Worm (Caenorhabditis elegans) whole organism, young adult: ENCODE results near the gene dgk-2.

Experiments used
- B0261.1 ChIP-seq: sonication (generic microtip); optimal IDR thresholded peaks from 2 replicates; lab custom pipeline; 2016; ENCODE audit warnings: mild to moderate bottlenecking, missing genetic modification characterization, moderate library complexity, missing compliant biosample characterization
- D2030.7 ChIP-seq: fragments of 200-800 bp; sonication (Bioruptor generic); IDR thresholded peaks from 2 replicates; pipeline ENCODE4 v1.3.6; 2022; ENCODE audit warnings: missing genetic modification reagents, missing genetic modification characterization, missing compliant biosample characterization
- F39B2.1 ChIP-seq: fragments of 200-800 bp; sonication (Bioruptor generic); IDR thresholded peaks from 2 replicates; pipeline ENCODE4 v1.3.6; 2022; ENCODE audit warnings: missing genetic modification reagents, missing genetic modification characterization, missing compliant biosample characterization
- F52B5.7 ChIP-seq: sonication (generic microtip); optimal IDR thresholded peaks from 2 replicates; lab custom pipeline; 2016; ENCODE audit warnings: mild to moderate bottlenecking, missing genetic modification characterization, missing compliant biosample characterization
- Y95B8A.8 ChIP-seq: fragments of 200-800 bp; sonication (Bioruptor generic); IDR thresholded peaks from 2 replicates; pipeline ENCODE4 v1.3.6; 2022; ENCODE audit warnings: missing genetic modification reagents, missing genetic modification characterization, missing compliant biosample characterization
- chd-7 ChIP-seq: sonication (generic microtip); optimal IDR thresholded peaks from 2 replicates; lab custom pipeline; 2016; ENCODE audit warnings: mild to moderate bottlenecking, missing genetic modification characterization, moderate library complexity, missing compliant biosample characterization
- dpl-1 ChIP-seq: fragments of 150-350 bp; optimal IDR thresholded peaks from 2 replicates; lab custom pipeline; 2014; ENCODE audit warnings: missing biosample characterization, missing genetic modification reagents, missing genetic modification characterization
- efl-1 ChIP-seq: fragments of 150-350 bp; optimal IDR thresholded peaks from 2 replicates; lab custom pipeline; 2014; ENCODE audit warnings: missing biosample characterization, missing genetic modification reagents, missing genetic modification characterization
- nhr-179 ChIP-seq: sonication (generic microtip); optimal IDR thresholded peaks from 2 replicates; lab custom pipeline; 2016; ENCODE audit warnings: mild to moderate bottlenecking, missing genetic modification characterization, missing compliant biosample characterization
- nhr-27 ChIP-seq: fragments of 200-800 bp; sonication (Bioruptor generic); optimal IDR thresholded peaks from 2 replicates; lab custom pipeline; 2018; ENCODE audit warnings: mild to moderate bottlenecking, missing genetic modification characterization, moderate library complexity, missing compliant biosample characterization
- unc-62 ChIP-seq: fragments of 150-350 bp; optimal IDR thresholded peaks from 2 replicates; lab custom pipeline; 2014; ENCODE audit warnings: missing biosample characterization, missing genetic modification reagents, missing genetic modification characterization

- TF ChIP-seq dpl-1 (GFP tag; lab: Kevin White, UChicago) (no peak), B0261.1 (tag; lab: Kevin White, UChicago) (no peak), unc-62 (GFP tag; lab: Kevin White, UChicago) (no peak), nhr-27 (no peak), F39B2.1 (GFP tag; lab: Robert Waterston, UW) (no peak), Y95B8A.8 (GFP tag; lab: Robert Waterston, UW) (no peak), nhr-179 (tag; lab: Kevin White, UChicago) (no peak), D2030.7 (GFP tag; lab: Robert Waterston, UW) (no peak), efl-1 (GFP tag; lab: Kevin White, UChicago) (no peak), chd-7 (no peak), F52B5.7 (no peak)
Measured at ce11 chrX:4498478-4498877, 5.7 kb downstream of the dgk-2 start.
